Fruit fly (Drosophila melanogaster): ENCODE data around the gene CG7778.
A peak's percentile ranks its signal among the peaks of the same experiment; 100 is the strongest.

CG7778 gene

DNA sequence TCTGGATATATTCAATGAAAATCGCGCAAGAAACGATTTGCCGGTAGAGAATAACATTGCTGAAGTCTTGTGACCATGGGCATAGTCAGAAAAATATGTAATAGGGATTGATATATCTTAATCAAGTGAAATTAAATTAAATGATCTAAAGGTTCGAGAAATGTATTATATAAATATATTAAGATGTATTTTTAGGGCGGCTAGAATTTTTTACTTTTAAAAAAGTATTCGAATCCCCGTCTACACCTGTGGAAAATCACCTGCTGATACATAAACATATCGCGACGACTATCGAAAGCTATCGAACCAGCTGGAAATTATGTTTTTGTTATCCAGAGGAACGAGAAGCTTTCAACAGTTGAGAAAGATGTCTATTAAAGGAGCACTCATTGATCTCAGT, 30.3 kb downstream of the CG7778 start, which contains the start of the genes CG13390 and CG17294 (continued):
- peak; percentile 100 for TF ChIP-seq CG10669 (GFP tag; optimal IDR thresholded peaks at IDR 0.05)
- TF ChIP-seq achi (GFP tag; optimal IDR thresholded peaks at IDR 0.05): peak; percentile 99
- TF ChIP-seq Eip75B (GFP tag; optimal IDR thresholded peaks at IDR 0.05): peak; percentile 99
- TF ChIP-seq CG3919 (GFP tag; optimal IDR thresholded peaks at IDR 0.05): peak; percentile 100
- peak; percentile 99 for TF ChIP-seq CG6792 (GFP tag; optimal IDR thresholded peaks at IDR 0.05)
- TF ChIP-seq Gug (GFP tag; IDR thresholded peaks at IDR 0.05): peak; percentile 99
- TF ChIP-seq svp (GFP tag): peak; percentile 100
- peak; percentile 99 for TF ChIP-seq dsx (GFP tag; optimal IDR thresholded peaks at IDR 0.05; ENCODE audit: poor library complexity, severe bottlenecking)

- no peak for TF ChIP-seq CG11902 (GFP tag; optimal IDR thresholded peaks at IDR 0.05)
- peak in 1 of 2 experiments; percentile 11 for TF ChIP-seq ss (GFP tag; optimal IDR thresholded peaks at IDR 0.05)
- TF ChIP-seq eg (GFP tag; IDR thresholded peaks at IDR 0.05): 0 out of 3 replicates have a peak, but pooled peaks have one; percentile 48
- peak; percentile 32 for TF ChIP-seq CG10631 (GFP tag; optimal IDR thresholded peaks at IDR 0.05)
- peak; percentile 1 for TF ChIP-seq Ets96B (tag; optimal IDR thresholded peaks at IDR 0.05)
- peak; percentile 42 for TF ChIP-seq pdm3 (GFP tag; optimal IDR thresholded peaks at IDR 0.05)
- peak; percentile 29 for TF ChIP-seq cyc (GFP tag; optimal IDR thresholded peaks at IDR 0.05)
- no peak for TF ChIP-seq CG8319 (GFP tag; optimal IDR thresholded peaks at IDR 0.05)
- TF ChIP-seq CG11294 (GFP tag; IDR thresholded peaks at IDR 0.05): no peak
- TF ChIP-seq CG4318 (GFP tag; optimal IDR thresholded peaks at IDR 0.05): no peak
- TF ChIP-seq CG9139 (GFP tag; optimal IDR thresholded peaks at IDR 0.05): peak; percentile 6
- peak; percentile 79 for TF ChIP-seq Eip78C (GFP tag)
- peak; percentile 71 for TF ChIP-seq vri (GFP tag; optimal IDR thresholded peaks at IDR 0.05)
- TF ChIP-seq Ets21C (GFP tag; optimal IDR thresholded peaks at IDR 0.05): no peak
- peak; percentile 32 for TF ChIP-seq Hr39 (GFP tag; optimal IDR thresholded peaks at IDR 0.05)
- peak; percentile 48 for TF ChIP-seq CG3919 (GFP tag; optimal IDR thresholded peaks at IDR 0.05)
- peak; percentile 45; the same call in 1 of the 3 replicates for TF ChIP-seq CG8119 (GFP tag; IDR thresholded peaks at IDR 0.05)
- TF ChIP-seq net (GFP tag; optimal IDR thresholded peaks at IDR 0.05): peak; percentile 32
- no peak for TF ChIP-seq CG16779 (tag; optimal IDR thresholded peaks at IDR 0.05)
- peak in 1 of 2 experiments; percentile 19 for TF ChIP-seq salr (GFP tag; optimal IDR thresholded peaks at IDR 0.05)
- peak; percentile 64 for TF ChIP-seq Blimp-1 (GFP tag; optimal IDR thresholded peaks at IDR 0.05)
- TF ChIP-seq Sox14 (GFP tag; optimal IDR thresholded peaks at IDR 0.05): peak; percentile 45
- peak; percentile 66 for TF ChIP-seq fkh (GFP tag; optimal IDR thresholded peaks at IDR 0.05)
- peak; percentile 29 for TF ChIP-seq CG34406 (GFP tag; optimal IDR thresholded peaks at IDR 0.05)
- peak; percentile 37; the same call in 1 of the 3 replicates for TF ChIP-seq CG6163 (GFP tag; IDR thresholded peaks at IDR 0.05)
- TF ChIP-seq CG11762 (GFP tag; optimal IDR thresholded peaks at IDR 0.05; ENCODE audit: insufficient read depth): no peak
- peak; percentile 44 for TF ChIP-seq topi (GFP tag; optimal IDR thresholded peaks at IDR 0.05)
- peak; percentile 9 for TF ChIP-seq Eip93F (GFP tag; optimal IDR thresholded peaks at IDR 0.05)
- no peak for TF ChIP-seq Hr38 (GFP tag; optimal IDR thresholded peaks at IDR 0.05)
- TF ChIP-seq Sox102F (GFP tag; optimal IDR thresholded peaks at IDR 0.05): peak; percentile 52
- TF ChIP-seq Met (GFP tag; optimal IDR thresholded peaks at IDR 0.05): peak; percentile 52
- no peak for TF ChIP-seq spab (GFP tag; optimal IDR thresholded peaks at IDR 0.05)
- peak; percentile 2 for TF ChIP-seq CG8632 (GFP tag; optimal IDR thresholded peaks at IDR 0.05)
- TF ChIP-seq dac (GFP tag; optimal IDR thresholded peaks at IDR 0.05): no peak
- peak; percentile 46 for TF ChIP-seq dsx (GFP tag; optimal IDR thresholded peaks at IDR 0.05; ENCODE audit: poor library complexity, severe bottlenecking)
- peak; percentile 39 for TF ChIP-seq CG15336 (GFP tag; IDR thresholded peaks at IDR 0.05)
- peak; percentile 69 for TF ChIP-seq svp (GFP tag)
- no peak for TF ChIP-seq CG6276 (GFP tag; optimal IDR thresholded peaks at IDR 0.05)
- peak; percentile 37 for TF ChIP-seq acj6 (GFP tag; optimal IDR thresholded peaks at IDR 0.05)
- peak; percentile 5 for TF ChIP-seq CG6854 (GFP tag; optimal IDR thresholded peaks at IDR 0.05)
- TF ChIP-seq CG6792 (GFP tag; optimal IDR thresholded peaks at IDR 0.05): peak; percentile 16
- peak; percentile 38 for TF ChIP-seq lz (GFP tag; optimal IDR thresholded peaks at IDR 0.05)
- peak; percentile 39 for TF ChIP-seq achi (GFP tag; optimal IDR thresholded peaks at IDR 0.05)
- TF ChIP-seq Hr4 (GFP tag; optimal IDR thresholded peaks at IDR 0.05): peak; percentile 48
- peak; percentile 12 for TF ChIP-seq Sox15 (GFP tag; optimal IDR thresholded peaks at IDR 0.05)
- TF ChIP-seq fd59A (GFP tag; optimal IDR thresholded peaks at IDR 0.05): no peak
These were observed 35.2 kb downstream of the CG7778 start, which contains the start of gene AlaRS for dm6 chr2L:8381508-8382036. AlaRS (minus strand) TSS chr2L:8381764.

Measured in whole organism, prepupa.